Fruit fly (Drosophila melanogaster) Kc167 (cell line): ENCODE results near the gene CG6962.

Experiments used
- Myc ChIP-seq: fragments of >200 bp; optimal IDR thresholded peaks from 2 replicates; lab custom pipeline; 2017; ENCODE audit warnings: missing external identifiers
- insv ChIP-seq: fragments of >200 bp; optimal IDR thresholded peaks from 3 replicates; lab custom pipeline; 2018; ENCODE audit warnings: missing external identifiers
- psq ChIP-seq: fragments of >200 bp; optimal IDR thresholded peaks from 2 replicates; lab custom pipeline; 2017; ENCODE audit warnings: missing external identifiers
- ttk ChIP-seq: sonication (Bioruptor generic); optimal IDR thresholded peaks from 2 replicates; lab custom pipeline; 2017; ENCODE audit warnings: missing external identifiers

DNA sequence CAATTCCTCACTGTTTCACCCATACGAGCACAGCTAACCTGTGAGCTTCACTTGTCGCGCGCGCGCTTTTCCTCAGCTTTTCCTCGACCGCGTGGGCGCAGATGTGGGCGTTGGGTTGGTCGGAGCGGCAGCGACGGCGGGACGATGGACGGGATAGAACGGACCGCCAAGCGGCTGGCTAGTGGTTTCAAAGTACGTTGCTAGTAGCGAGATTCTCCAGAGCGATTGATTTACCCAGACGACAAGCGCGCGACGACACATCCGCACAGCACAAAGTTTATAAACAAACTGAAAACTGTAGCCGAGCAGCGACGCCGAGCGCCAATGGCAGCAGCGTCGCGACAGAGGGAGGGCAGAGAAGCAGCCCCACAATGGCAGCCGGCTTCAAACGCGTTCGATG, 13.2 kb downstream of the CG6962 start, which contains the start of gene CG6959:
- no peak for TF ChIP-seq psq (lab: Kevin White, UChicago)
- TF ChIP-seq ttk (lab: Kevin White, UChicago), result no peak
- TF ChIP-seq insv (lab: Kevin White, UChicago), result no peak
- TF ChIP-seq Myc (lab: Kevin White, UChicago), result no peak
